Fruit fly (Drosophila melanogaster) whole organism, embryonic: ENCODE measurements around the gene CG43796.
A peak's percentile ranks its signal among the peaks of the same experiment; 100 is the strongest.

ENCODE experiments used
- Aef1 ChIP-seq: fragments of 200-800 bp; sonication (Bioruptor generic); IDR thresholded peaks from 3 replicates; pipeline ENCODE4 v1.3.6; 2022; ENCODE audit warnings: missing biosample characterization, missing genetic modification characterization
- Awh ChIP-seq: fragments of 200-800 bp; sonication (Bioruptor generic); IDR thresholded peaks from 2 replicates; pipeline ENCODE4, ENCODE4 v1.3.6; 2022; ENCODE audit warnings: missing biosample characterization, missing genetic modification characterization
- CG10565 ChIP-seq: fragments of 200-800 bp; sonication (Bioruptor generic); optimal IDR thresholded peaks from 3 replicates; lab custom pipeline; 2016; ENCODE audit warnings: missing biosample characterization, mild to moderate bottlenecking, missing genetic modification characterization
- CG10959 ChIP-seq: fragments of 200-800 bp; sonication (Bioruptor generic); IDR thresholded peaks from 2 replicates; pipeline ENCODE4 v1.3.6; 2022; ENCODE audit warnings: missing biosample characterization, missing genetic modification characterization
- CG11247 ChIP-seq: fragments of 200-800 bp; sonication (Bioruptor generic); IDR thresholded peaks from 2 replicates; pipeline ENCODE4 v1.3.6; 2022; ENCODE audit warnings: missing biosample characterization, missing genetic modification characterization
- CG11398 ChIP-seq: fragments of 200-800 bp; sonication (Bioruptor generic); optimal IDR thresholded peaks from 2 replicates; lab custom pipeline; 2016; ENCODE audit warnings: missing biosample characterization, missing genetic modification characterization
- CG11560 ChIP-seq: fragments of 200-800 bp; sonication (Bioruptor generic); IDR thresholded peaks from 3 replicates; pipeline ENCODE4 v1.3.6; 2022; ENCODE audit warnings: missing biosample characterization, missing genetic modification characterization
- CG12219 ChIP-seq: fragments of 200-800 bp; sonication (Bioruptor generic); optimal IDR thresholded peaks from 3 replicates; lab custom pipeline; 2018; ENCODE audit warnings: missing biosample characterization, mild to moderate bottlenecking, missing genetic modification characterization
- CG12769 ChIP-seq: fragments of 200-800 bp; sonication (Bioruptor generic); optimal IDR thresholded peaks from 2 replicates; lab custom pipeline; 2019; ENCODE audit warnings: missing biosample characterization, mild to moderate bottlenecking, missing genetic modification characterization, moderate library complexity
- CG1529 ChIP-seq: fragments of 200-800 bp; sonication (Bioruptor generic); optimal IDR thresholded peaks from 3 replicates; lab custom pipeline; 2018; ENCODE audit warnings: missing biosample characterization, missing genetic modification characterization
- CG1603 ChIP-seq: fragments of 200-800 bp; sonication (Bioruptor generic); optimal IDR thresholded peaks from 2 replicates; lab custom pipeline; 2019; ENCODE audit warnings: missing biosample characterization, mild to moderate bottlenecking, missing genetic modification characterization, moderate library complexity
- CG16779 ChIP-seq: fragments of 200-800 bp; sonication (Bioruptor generic); IDR thresholded peaks from 2 replicates; pipeline ENCODE4 v1.3.6; 2022; ENCODE audit warnings: missing biosample characterization, missing genetic modification characterization
- CG17186 ChIP-seq: fragments of 200-800 bp; sonication (Bioruptor generic); optimal IDR thresholded peaks from 3 replicates; lab custom pipeline; 2017; ENCODE audit warnings: missing biosample characterization, missing genetic modification reagents, missing genetic modification characterization
- CG18599 ChIP-seq: fragments of 200-800 bp; sonication (Bioruptor generic); optimal IDR thresholded peaks from 3 replicates; lab custom pipeline; 2017; ENCODE audit warnings: missing biosample characterization, missing genetic modification characterization, mild to moderate bottlenecking, moderate library complexity, missing genetic modification reagents
- CG31388 ChIP-seq: fragments of 200-800 bp; sonication (Bioruptor generic); optimal IDR thresholded peaks from 2 replicates; lab custom pipeline; 2016; ENCODE audit warnings: missing biosample characterization, missing genetic modification characterization
- CG3163 ChIP-seq: fragments of 200-800 bp; sonication (Bioruptor generic); optimal IDR thresholded peaks from 3 replicates; lab custom pipeline; 2016; ENCODE audit warnings: missing biosample characterization, missing genetic modification characterization
- CG34422 ChIP-seq: fragments of 200-800 bp; sonication (Bioruptor generic); IDR thresholded peaks from 3 replicates; pipeline ENCODE4 v1.3.6; 2022; ENCODE audit warnings: missing biosample characterization, missing genetic modification characterization
- CG5245 ChIP-seq: fragments of 200-800 bp; sonication (Bioruptor generic); optimal IDR thresholded peaks from 3 replicates; lab custom pipeline; 2016; ENCODE audit warnings: missing biosample characterization, missing genetic modification characterization
- CG5953 ChIP-seq: fragments of 200-800 bp; sonication (Bioruptor generic); IDR thresholded peaks from 2 replicates; pipeline ENCODE4 v1.3.6; 2022; ENCODE audit warnings: missing biosample characterization, missing genetic modification characterization
- CG6254 ChIP-seq: fragments of 200-800 bp; sonication (Bioruptor generic); optimal IDR thresholded peaks from 3 replicates; lab custom pipeline; 2017; ENCODE audit warnings: mild to moderate bottlenecking, missing biosample characterization, missing genetic modification reagents, missing genetic modification characterization
- CG8281 ChIP-seq: fragments of 200-800 bp; sonication (Bioruptor generic); optimal IDR thresholded peaks from 2 replicates; lab custom pipeline; 2018; ENCODE audit warnings: missing biosample characterization, mild to moderate bottlenecking, missing genetic modification characterization, moderate library complexity
- CG8478 ChIP-seq: fragments of >200 bp; optimal IDR thresholded peaks from 2 replicates; lab custom pipeline; 2018
- CG9437 ChIP-seq: fragments of 200-800 bp; sonication (Bioruptor generic); optimal IDR thresholded peaks from 2 replicates; lab custom pipeline; 2018; ENCODE audit warnings: missing biosample characterization, mild to moderate bottlenecking, missing genetic modification characterization
- Dref ChIP-seq: fragments of 200-800 bp; sonication (Bioruptor generic); IDR thresholded peaks from 2 replicates; pipeline ENCODE4 v1.3.6; 2022; ENCODE audit warnings: missing biosample characterization, missing genetic modification characterization
- Ets65A ChIP-seq: fragments of 200-800 bp; sonication (Bioruptor generic); peaks from one replicate; lab custom pipeline; 2016; ENCODE audit warnings: missing biosample characterization, missing genetic modification characterization
- HmgZ ChIP-seq: fragments of 200-800 bp; sonication (Bioruptor generic); optimal IDR thresholded peaks from 2 replicates; lab custom pipeline; 2018; ENCODE audit warnings: missing biosample characterization, mild to moderate bottlenecking, missing genetic modification characterization
- Hr3 ChIP-seq: fragments of 200-800 bp; sonication (Bioruptor generic); optimal IDR thresholded peaks from 3 replicates; lab custom pipeline; 2016; ENCODE audit warnings: missing biosample characterization, missing genetic modification characterization
- Hr78 ChIP-seq, 2 experiments: fragments of 200-800 bp in 1 of 2; fragments of >200 bp in 1 of 2; sonication (Bioruptor generic) in 1 of 2; optimal IDR thresholded peaks; 2 replicates each; lab custom pipeline; 2017 to 2019; ENCODE audit warnings: missing biosample characterization in 2 of 2, missing genetic modification characterization in 2 of 2, mild to moderate bottlenecking in 1 of 2, moderate library complexity in 1 of 2
- Jarid2 ChIP-seq: fragments of 200-800 bp; sonication (Bioruptor generic); optimal IDR thresholded peaks from 3 replicates; lab custom pipeline; 2017; ENCODE audit warnings: mild to moderate bottlenecking, missing biosample characterization, missing genetic modification reagents, missing genetic modification characterization
- Sry-β ChIP-seq: fragments of 200-800 bp; sonication (Bioruptor generic); optimal IDR thresholded peaks from 2 replicates; lab custom pipeline; 2018; ENCODE audit warnings: missing biosample characterization, mild to moderate bottlenecking, missing genetic modification characterization, moderate library complexity
- Trl ChIP-seq, 3 experiments: fragments of >200 bp in 2 of 3; fragments of 200-800 bp in 1 of 3; sonication (Bioruptor generic) in 1 of 3; optimal IDR thresholded peaks; 2 replicates in 1 of 3; 3 replicates in 2 of 3; lab custom pipeline; 2016 to 2017; ENCODE audit warnings: missing biosample characterization in 1 of 3, missing genetic modification characterization in 1 of 3
- YL-1 ChIP-seq: fragments of 200-800 bp; sonication (Bioruptor generic); optimal IDR thresholded peaks from 3 replicates; lab custom pipeline; 2017; ENCODE audit warnings: missing biosample characterization, mild to moderate bottlenecking, missing genetic modification characterization
- ac ChIP-seq: fragments of 200-800 bp; sonication (Bioruptor generic); optimal IDR thresholded peaks from 3 replicates; lab custom pipeline; 2017; ENCODE audit warnings: missing biosample characterization, mild to moderate bottlenecking, missing genetic modification characterization
- ara ChIP-seq: fragments of 200-800 bp; sonication (Bioruptor generic); IDR thresholded peaks from 2 replicates; pipeline ENCODE4 v1.3.6; 2022; ENCODE audit warnings: missing biosample characterization, missing genetic modification characterization
- ase ChIP-seq: fragments of 200-800 bp; sonication (Bioruptor generic); IDR thresholded peaks from 3 replicates; pipeline ENCODE4 v1.3.6; 2022; ENCODE audit warnings: missing biosample characterization, missing genetic modification characterization
- br ChIP-seq: fragments of >200 bp; optimal IDR thresholded peaks from 2 replicates; lab custom pipeline; 2017
- cato ChIP-seq: fragments of 200-800 bp; sonication (Bioruptor generic); optimal IDR thresholded peaks from 2 replicates; lab custom pipeline; 2016; ENCODE audit warnings: missing biosample characterization, missing genetic modification characterization, borderline replicate concordance
- ci ChIP-seq: fragments of 200-800 bp; sonication (Bioruptor generic); IDR thresholded peaks from 3 replicates; pipeline ENCODE4 v1.3.6; 2022; ENCODE audit warnings: missing biosample characterization, missing genetic modification characterization
- dm ChIP-seq: fragments of 200-800 bp; sonication (Bioruptor generic); optimal IDR thresholded peaks from 3 replicates; lab custom pipeline; 2016; ENCODE audit warnings: missing biosample characterization, missing genetic modification characterization
- eyg ChIP-seq: fragments of 200-800 bp; sonication (Bioruptor generic); optimal IDR thresholded peaks from 3 replicates; lab custom pipeline; 2016; ENCODE audit warnings: missing biosample characterization, missing genetic modification characterization
- fu2 ChIP-seq: fragments of 200-800 bp; sonication (Bioruptor generic); optimal IDR thresholded peaks from 2 replicates; lab custom pipeline; 2016; ENCODE audit warnings: missing biosample characterization, missing genetic modification characterization
- gro ChIP-seq: fragments of 200-800 bp; sonication (Bioruptor generic); optimal IDR thresholded peaks from 2 replicates; lab custom pipeline; 2016; ENCODE audit warnings: missing biosample characterization, missing genetic modification characterization
- hth ChIP-seq: fragments of >200 bp; optimal IDR thresholded peaks from 2 replicates; lab custom pipeline; 2017; ENCODE audit warnings: inconsistent platforms
- inv ChIP-seq: fragments of 200-800 bp; sonication (Bioruptor generic); IDR thresholded peaks from 2 replicates; pipeline ENCODE4 v1.3.6; 2022; ENCODE audit warnings: missing biosample characterization, missing genetic modification characterization; ENCODE audit not compliant: partially characterized antibody
- knrl ChIP-seq: fragments of 200-800 bp; sonication (Bioruptor generic); IDR thresholded peaks from 3 replicates; pipeline ENCODE4 v1.3.6; 2022; ENCODE audit warnings: missing biosample characterization, missing genetic modification characterization; ENCODE audit not compliant: partially characterized antibody
- prd ChIP-seq, 3 experiments: fragments of >200 bp in 2 of 3; fragments of 200-800 bp in 1 of 3; sonication (Bioruptor generic) in 1 of 3; optimal IDR thresholded peaks in 2 of 3; IDR thresholded peaks in 1 of 3; 2 replicates in 2 of 3; 3 replicates in 1 of 3; pipeline versions ENCODE4 v1.3.6 to Lab custom; 2017 to 2022; ENCODE audit warnings: missing biosample characterization in 1 of 3, missing genetic modification characterization in 1 of 3
- sens ChIP-seq: fragments of 200-800 bp; sonication (Bioruptor generic); peaks from one replicate; lab custom pipeline; 2016; ENCODE audit warnings: missing biosample characterization, missing genetic modification characterization
- slbo ChIP-seq: fragments of 200-800 bp; sonication (Bioruptor generic); IDR thresholded peaks from 2 replicates; pipeline ENCODE4 v1.3.6; 2022; ENCODE audit warnings: missing biosample characterization, missing genetic modification characterization
- slou ChIP-seq: fragments of 200-800 bp; sonication (Bioruptor generic); optimal IDR thresholded peaks from 3 replicates; lab custom pipeline; 2016; ENCODE audit warnings: missing biosample characterization, missing genetic modification characterization
- tap ChIP-seq: fragments of 200-800 bp; optimal IDR thresholded peaks from 3 replicates; lab custom pipeline; 2019; ENCODE audit warnings: missing biosample characterization, mild to moderate bottlenecking, missing genetic modification characterization, moderate library complexity
- tgo ChIP-seq: fragments of 200-800 bp; sonication (Bioruptor generic); IDR thresholded peaks from 3 replicates; pipeline ENCODE4 v1.3.6; 2022; ENCODE audit warnings: missing biosample characterization, missing genetic modification characterization
- wek ChIP-seq: fragments of 200-800 bp; sonication (Bioruptor generic); optimal IDR thresholded peaks from 3 replicates; lab custom pipeline; 2018; ENCODE audit warnings: missing biosample characterization, mild to moderate bottlenecking, missing genetic modification characterization, moderate library complexity

The CG43796 gene

DNA sequence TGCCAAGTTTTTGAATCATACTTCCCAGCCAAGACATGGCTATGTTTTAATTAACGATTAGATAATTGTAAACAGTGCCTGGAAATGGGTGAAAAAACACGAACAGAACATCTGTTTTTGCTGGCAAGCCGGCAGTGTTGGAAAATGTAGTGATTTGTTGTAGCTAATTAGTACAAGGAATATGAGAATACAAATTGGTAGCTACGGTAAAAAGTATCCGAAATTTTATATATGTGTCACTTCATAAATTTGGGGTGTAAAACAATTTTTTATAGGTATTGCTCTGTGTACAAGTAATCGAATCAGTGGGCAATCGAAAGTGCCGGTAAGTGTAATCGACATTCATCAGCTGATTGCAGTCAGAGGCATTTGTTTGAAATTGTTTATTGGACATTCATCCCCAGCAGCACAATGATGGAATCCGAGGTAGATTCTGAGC lies 35.1 kb downstream of the CG43796 start, which contains the start of the genes mRpL51 and Uba4 (continued):
- TF ChIP-seq CG11560 (tag; lab: Robert Waterston, UW) = no peak
- TF ChIP-seq CG8478 (lab: Kevin White, UChicago) = no peak
- TF ChIP-seq ac = no peak
- no peak for TF ChIP-seq Sry-β (GFP tag; lab: Kevin White, UChicago)
- no peak for TF ChIP-seq CG8281 (tag; lab: Kevin White, UChicago)
- no peak for TF ChIP-seq tap (tag; lab: Kevin White, UChicago)
- TF ChIP-seq ara (GFP tag; lab: Robert Waterston, UW) = no peak
- no peak for TF ChIP-seq ci (GFP tag; lab: Robert Waterston, UW)
- no peak for TF ChIP-seq cato
- TF ChIP-seq gro (GFP tag; lab: Kevin White, UChicago) = no peak
- peak; percentile 93 for TF ChIP-seq sens (GFP tag; lab: Kevin White, UChicago)
- no peak for TF ChIP-seq Jarid2 (GFP tag; lab: Kevin White, UChicago)
- TF ChIP-seq tgo = no peak
- TF ChIP-seq CG9437 (GFP tag; lab: Kevin White, UChicago) = no peak
- no peak for TF ChIP-seq CG5953
- no peak for TF ChIP-seq Ets65A
- TF ChIP-seq CG11247 (GFP tag; lab: Robert Waterston, UW) = no peak
- TF ChIP-seq br (lab: Kevin White, UChicago) = no peak
- TF ChIP-seq CG34422 (GFP tag; lab: Robert Waterston, UW) = peak; percentile 65; the same call in 1 of the 3 replicates
- peak; percentile 45 for TF ChIP-seq wek (GFP tag; lab: Kevin White, UChicago)
- no peak for TF ChIP-seq CG10959 (GFP tag; lab: Robert Waterston, UW)
- TF ChIP-seq CG18599 (GFP tag; lab: Kevin White, UChicago) = peak; percentile 67
- TF ChIP-seq eyg (GFP tag; lab: Kevin White, UChicago) = no peak
- no peak for TF ChIP-seq Aef1 (GFP tag; lab: Robert Waterston, UW)
- no peak for TF ChIP-seq CG16779 (GFP tag; lab: Robert Waterston, UW)
- no peak for TF ChIP-seq CG12219 (GFP tag; lab: Kevin White, UChicago)
- TF ChIP-seq Hr3 (GFP tag; lab: Kevin White, UChicago) = peak; percentile 1
- no peak for TF ChIP-seq CG31388 (GFP tag; lab: Kevin White, UChicago)
- no peak for TF ChIP-seq CG6254
- TF ChIP-seq inv (GFP tag; lab: Robert Waterston, UW) = no peak
- TF ChIP-seq CG1603 (tag; lab: Kevin White, UChicago) = peak; percentile 74
- peak; percentile 19 for TF ChIP-seq CG11398 (GFP tag; lab: Kevin White, UChicago)
- TF ChIP-seq dm (GFP tag; lab: Kevin White, UChicago) = peak; percentile 63
- peak; percentile 69 for TF ChIP-seq HmgZ (tag; lab: Kevin White, UChicago)
- peak; percentile 63 for TF ChIP-seq YL-1 (GFP tag; lab: Kevin White, UChicago)
- TF ChIP-seq Trl (optimal IDR thresholded peaks at IDR 0.05; lab: Kevin White, UChicago) = no peak
- TF ChIP-seq Trl (GFP tag; optimal IDR thresholded peaks at IDR 0.05; lab: Kevin White, UChicago) = peak; percentile 30
- TF ChIP-seq knrl (GFP tag; lab: Robert Waterston, UW) = peak; percentile 54; the same call in 1 of the 3 replicates
- TF ChIP-seq CG5245 (GFP tag; lab: Kevin White, UChicago) = peak; percentile 22
- TF ChIP-seq fu2 = peak; percentile 34
- TF ChIP-seq CG17186 (GFP tag; lab: Kevin White, UChicago) = peak; percentile 39
- TF ChIP-seq prd (optimal IDR thresholded peaks at IDR 0.05; lab: Kevin White, UChicago) = no peak
- TF ChIP-seq prd (GFP tag; IDR thresholded peaks at IDR 0.05; lab: Robert Waterston, UW) = no peak
- no peak for TF ChIP-seq ase
- no peak for TF ChIP-seq CG10565 (GFP tag; lab: Kevin White, UChicago)
- no peak for TF ChIP-seq CG12769 (tag; lab: Kevin White, UChicago)
- TF ChIP-seq CG3163 (GFP tag; lab: Kevin White, UChicago) = no peak
- TF ChIP-seq slbo = no peak
- peak; percentile 62 for TF ChIP-seq Dref (GFP tag; lab: Robert Waterston, UW)
- TF ChIP-seq CG1529 (GFP tag; lab: Kevin White, UChicago) = no peak
- TF ChIP-seq slou (GFP tag; lab: Kevin White, UChicago) = peak; percentile 14
- no peak for TF ChIP-seq Awh (GFP tag; lab: Robert Waterston, UW)
- no peak for TF ChIP-seq Hr78 (GFP tag; optimal IDR thresholded peaks at IDR 0.05; lab: Kevin White, UChicago)
- no peak for TF ChIP-seq hth (lab: Kevin White, UChicago)
